Worm (Caenorhabditis elegans): ENCODE data around the gene nhr-43.

ce11 chrIV:11913295-11913940 lies 14.0 kb downstream of the nhr-43 start:
- TF ChIP-seq egl-27 (tag; optimal IDR thresholded peaks at IDR 0.05) (no peak), sma-9 (GFP tag; optimal IDR thresholded peaks at IDR 0.05) (no peak), sma-9 (tag; optimal IDR thresholded peaks at IDR 0.05) (no peak), sem-4 (tag; optimal IDR thresholded peaks at IDR 0.05) (no peak), ztf-4 (tag; optimal IDR thresholded peaks at IDR 0.05) (no peak), lin-13 (GFP tag; optimal IDR thresholded peaks at IDR 0.05) (no peak), fos-1 (tag; optimal IDR thresholded peaks at IDR 0.05) (peak; percentile 11), nhr-11 (tag; optimal IDR thresholded peaks at IDR 0.05) (no peak), lsy-2 (tag; optimal IDR thresholded peaks at IDR 0.05) (no peak), snpc-4 (tag; optimal IDR thresholded peaks at IDR 0.05) (no peak), unc-62 (GFP tag; optimal IDR thresholded peaks at IDR 0.05) (no peak), ztf-11 (tag; optimal IDR thresholded peaks at IDR 0.05) (no peak), elt-3 (tag; optimal IDR thresholded peaks at IDR 0.05) (no peak)
